Fruit fly (Drosophila melanogaster): ENCODE results near the gene CG7099.
A peak's percentile ranks its signal among the peaks of the same experiment; 100 is the strongest.

CG7099 gene

DNA sequence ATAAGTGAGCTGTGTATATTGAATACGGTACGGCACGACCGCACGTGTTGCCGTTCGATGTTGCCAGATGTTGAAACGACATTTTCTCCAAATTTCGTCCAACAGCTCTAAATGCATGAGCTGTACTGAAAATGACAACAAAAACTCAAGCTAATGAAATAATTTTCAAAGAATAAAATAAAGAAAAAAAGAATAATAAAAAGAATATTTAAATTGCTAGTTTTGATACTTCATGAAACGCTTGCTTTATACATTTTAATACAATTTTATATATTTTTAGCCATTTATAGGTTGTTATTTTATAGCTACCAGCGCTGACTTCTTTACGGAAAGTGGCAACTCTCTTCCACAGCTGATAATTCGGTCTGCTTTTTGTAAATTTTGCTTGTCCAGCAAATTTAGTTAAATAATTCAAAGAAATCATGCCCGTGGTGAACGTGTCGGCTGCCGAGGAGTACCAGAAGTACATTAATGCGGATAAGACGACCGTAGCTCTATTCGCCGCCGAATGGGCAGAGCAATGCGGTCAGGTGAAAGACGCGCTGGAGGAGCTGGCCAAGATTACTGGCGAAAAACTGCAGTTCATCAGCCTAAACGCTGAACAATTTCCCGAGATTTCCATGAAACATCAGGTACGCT, 21.1 kb upstream of the CG7099 start, which contains the start of the genes Nnp-1 and Grx3 (continued):
- TF ChIP-seq CG14050 (GFP tag; IDR thresholded peaks at IDR 0.05) (no peak), bcd (GFP tag; optimal IDR thresholded peaks at IDR 0.05) (peak; percentile 45), Tbp (GFP tag; optimal IDR thresholded peaks at IDR 0.05) (no peak), klu (GFP tag; IDR thresholded peaks at IDR 0.05) (peak; percentile 14; the same call in 1 of the 2 replicates), CG30431 (GFP tag; optimal IDR thresholded peaks at IDR 0.05) (no peak), CG2875 (GFP tag; optimal IDR thresholded peaks at IDR 0.05) (no peak), gem (tag; optimal IDR thresholded peaks at IDR 0.05) (no peak), twi (tag; optimal IDR thresholded peaks at IDR 0.05) (peak; percentile 59), MTF-1 (GFP tag; optimal IDR thresholded peaks at IDR 0.05; ENCODE audit: borderline replicate concordance) (no peak), CG10147 (GFP tag; optimal IDR thresholded peaks at IDR 0.05) (no peak), CG3281 (GFP tag; optimal IDR thresholded peaks at IDR 0.05) (no peak), Ets97D (GFP tag; optimal IDR thresholded peaks at IDR 0.05) (peak; percentile 18), salm (tag; optimal IDR thresholded peaks at IDR 0.05) (no peak), Doc3 (GFP tag; IDR thresholded peaks at IDR 0.05; ENCODE audit: partially characterized antibody) (no peak), Eip74EF (GFP tag; optimal IDR thresholded peaks at IDR 0.05) (no peak), Awh (GFP tag; IDR thresholded peaks at IDR 0.05) (no peak), luna (GFP tag; optimal IDR thresholded peaks at IDR 0.05) (no peak), chinmo (GFP tag; IDR thresholded peaks at IDR 0.05; ENCODE audit: partially characterized antibody) (no peak), CG12219 (GFP tag; optimal IDR thresholded peaks at IDR 0.05) (no peak), CG15269 (tag; optimal IDR thresholded peaks at IDR 0.05) (no peak), CG10654 (GFP tag; optimal IDR thresholded peaks at IDR 0.05) (peak; percentile 30), gsb (GFP tag; IDR thresholded peaks at IDR 0.05) (no peak), CG4617 (GFP tag; optimal IDR thresholded peaks at IDR 0.05; ENCODE audit: borderline replicate concordance) (peak; percentile 62), sr (GFP tag; IDR thresholded peaks at IDR 0.05) (no peak), CG14965 (GFP tag; optimal IDR thresholded peaks at IDR 0.05; ENCODE audit: borderline replicate concordance) (no peak), Ravus (GFP tag; IDR thresholded peaks at IDR 0.05) (no peak), ssp (GFP tag; IDR thresholded peaks at IDR 0.05) (peak; percentile 86), Taf1 (GFP tag; IDR thresholded peaks at IDR 0.05) (no peak), CG34376 (GFP tag; optimal IDR thresholded peaks at IDR 0.05) (no peak), Chrac-16 (GFP tag; optimal IDR thresholded peaks at IDR 0.05) (peak; percentile 35), amos (GFP tag; IDR thresholded peaks at IDR 0.05; ENCODE audit: partially characterized antibody) (no peak), her (GFP tag; optimal IDR thresholded peaks at IDR 0.05) (peak; percentile 33), CG9932 (GFP tag; IDR thresholded peaks at IDR 0.05) (peak; percentile 71), CG42726 (GFP tag; IDR thresholded peaks at IDR 0.05; ENCODE audit: partially characterized antibody) (no peak), CG11560 (tag; IDR thresholded peaks at IDR 0.05) (no peak), pfk (GFP tag; optimal IDR thresholded peaks at IDR 0.05) (no peak), eve (GFP tag; optimal IDR thresholded peaks at IDR 0.05) (no peak), da (GFP tag; optimal IDR thresholded peaks at IDR 0.05) (no peak), CG12942 (GFP tag; optimal IDR thresholded peaks at IDR 0.05) (peak; percentile 27), CG2199 (GFP tag; IDR thresholded peaks at IDR 0.05) (no peak), sisA (GFP tag; IDR thresholded peaks at IDR 0.05) (peak; percentile 19; the same call in 1 of the 2 replicates), CG9609 (GFP tag; optimal IDR thresholded peaks at IDR 0.05) (no peak), tio (GFP tag; optimal IDR thresholded peaks at IDR 0.05) (no peak), Rfx (GFP tag; IDR thresholded peaks at IDR 0.05) (peak; percentile 61), Elba2 (GFP tag; optimal IDR thresholded peaks at IDR 0.05) (no peak), CG2712 (tag; optimal IDR thresholded peaks at IDR 0.05) (no peak), Fer1 (GFP tag; optimal IDR thresholded peaks at IDR 0.05) (no peak), phol (tag; optimal IDR thresholded peaks at IDR 0.05) (peak; percentile 85), Poxn (GFP tag; IDR thresholded peaks at IDR 0.05) (no peak), HmgZ (tag; optimal IDR thresholded peaks at IDR 0.05) (peak; percentile 52)

All from whole organism, embryonic.